Worm (Caenorhabditis elegans) whole organism, late embryonic: Measurements from ENCODE around the gene magu-1.

Experiments used
- C38D4.7 ChIP-seq: fragments of 200-800 bp; sonication (Bioruptor generic); optimal IDR thresholded peaks from 2 replicates; lab custom pipeline; 2018; ENCODE audit warnings: mild to moderate bottlenecking, missing genetic modification characterization, moderate library complexity, missing compliant biosample characterization
- F13H6.1 ChIP-seq: sonication (generic microtip); optimal IDR thresholded peaks from 2 replicates; lab custom pipeline; 2016; ENCODE audit warnings: missing genetic modification characterization, missing compliant biosample characterization
- K02D7.2 ChIP-seq: sonication (generic microtip); optimal IDR thresholded peaks from 2 replicates; lab custom pipeline; 2017; ENCODE audit warnings: mild to moderate bottlenecking, missing genetic modification characterization, missing compliant biosample characterization
- K09A11.1 ChIP-seq: sonication (generic microtip); optimal IDR thresholded peaks from 2 replicates; lab custom pipeline; 2017; ENCODE audit warnings: antibody characterized with exemption, mild to moderate bottlenecking, missing genetic modification characterization, missing compliant biosample characterization; ENCODE audit not compliant: insufficient read depth
- T23F11.4 ChIP-seq: fragments of 200-800 bp; sonication (Bioruptor generic); optimal IDR thresholded peaks from 2 replicates; lab custom pipeline; 2018; ENCODE audit warnings: mild to moderate bottlenecking, missing genetic modification characterization, missing compliant biosample characterization
- ama-1 ChIP-seq: fragments of 150-350 bp; optimal IDR thresholded peaks from 2 replicates; lab custom pipeline; 2014
- ceh-14 ChIP-seq: sonication (generic microtip); optimal IDR thresholded peaks from 2 replicates; lab custom pipeline; 2016; ENCODE audit warnings: missing genotype, missing genetic modification characterization, missing compliant biosample characterization
- ceh-18 ChIP-seq: sonication (generic microtip); optimal IDR thresholded peaks from 2 replicates; lab custom pipeline; 2016; ENCODE audit warnings: missing genetic modification characterization, missing compliant biosample characterization
- ceh-2 ChIP-seq: sonication (generic microtip); optimal IDR thresholded peaks from 2 replicates; lab custom pipeline; 2016; ENCODE audit warnings: missing genotype, missing genetic modification characterization, missing compliant biosample characterization
- ceh-31 ChIP-seq: sonication (generic microtip); optimal IDR thresholded peaks from 2 replicates; lab custom pipeline; 2016; ENCODE audit warnings: missing genetic modification characterization, missing compliant biosample characterization
- ceh-34 ChIP-seq: sonication (generic microtip); optimal IDR thresholded peaks from 2 replicates; lab custom pipeline; 2016; ENCODE audit warnings: mild to moderate bottlenecking, missing genetic modification characterization, missing compliant biosample characterization
- dve-1 ChIP-seq: sonication (generic microtip); optimal IDR thresholded peaks from 2 replicates; lab custom pipeline; 2017; ENCODE audit warnings: antibody characterized with exemption, mild to moderate bottlenecking, missing genetic modification characterization, missing compliant biosample characterization
- elt-2 ChIP-seq: sonication (generic microtip); optimal IDR thresholded peaks from 2 replicates; lab custom pipeline; 2016; ENCODE audit warnings: missing genetic modification reagents, missing genetic modification characterization, missing compliant biosample characterization
- elt-4 ChIP-seq: sonication (generic microtip); optimal IDR thresholded peaks from 2 replicates; lab custom pipeline; 2016; ENCODE audit warnings: missing genetic modification characterization, missing compliant biosample characterization
- ets-4 ChIP-seq: sonication (generic microtip); optimal IDR thresholded peaks from 2 replicates; lab custom pipeline; 2016; ENCODE audit warnings: missing genetic modification characterization, missing compliant biosample characterization
- eyg-1 ChIP-seq: sonication (generic microtip); optimal IDR thresholded peaks from 2 replicates; lab custom pipeline; 2016; ENCODE audit warnings: missing genotype, missing genetic modification characterization, missing compliant biosample characterization
- fkh-6 ChIP-seq: sonication (generic microtip); optimal IDR thresholded peaks from 2 replicates; lab custom pipeline; 2016; ENCODE audit warnings: missing genetic modification characterization, missing compliant biosample characterization
- gmeb-2 ChIP-seq: sonication (generic microtip); optimal IDR thresholded peaks from 2 replicates; lab custom pipeline; 2016; ENCODE audit warnings: missing genetic modification characterization, inconsistent platforms, missing compliant biosample characterization
- hlh-30 ChIP-seq: sonication (generic microtip); optimal IDR thresholded peaks from 2 replicates; lab custom pipeline; 2017; ENCODE audit warnings: antibody characterized with exemption, missing genetic modification characterization, missing compliant biosample characterization; ENCODE audit not compliant: insufficient read depth
- hlh-6 ChIP-seq: sonication (generic microtip); optimal IDR thresholded peaks from 2 replicates; lab custom pipeline; 2016; ENCODE audit warnings: missing genotype, missing genetic modification characterization, missing compliant biosample characterization
- lim-6 ChIP-seq: sonication (generic microtip); optimal IDR thresholded peaks from 2 replicates; lab custom pipeline; 2016; ENCODE audit warnings: missing genetic modification characterization, missing compliant biosample characterization
- lin-11 ChIP-seq: fragments of 200-800 bp; sonication (Bioruptor generic); optimal IDR thresholded peaks from 2 replicates; lab custom pipeline; 2018; ENCODE audit warnings: mild to moderate bottlenecking, missing genetic modification characterization, missing compliant biosample characterization
- madf-2 ChIP-seq: sonication (generic microtip); optimal IDR thresholded peaks from 2 replicates; lab custom pipeline; 2017; ENCODE audit warnings: missing genetic modification characterization, missing compliant biosample characterization
- nfya-1 ChIP-seq: sonication (generic microtip); optimal IDR thresholded peaks from 2 replicates; lab custom pipeline; 2017; ENCODE audit warnings: missing genetic modification characterization, mild to moderate bottlenecking, missing compliant biosample characterization, antibody characterized with exemption, moderate library complexity
- odd-2 ChIP-seq: sonication (generic microtip); optimal IDR thresholded peaks from 2 replicates; lab custom pipeline; 2017; ENCODE audit warnings: antibody characterized with exemption, mild to moderate bottlenecking, missing genetic modification characterization, missing compliant biosample characterization
- pag-3 ChIP-seq: sonication (generic microtip); optimal IDR thresholded peaks from 2 replicates; lab custom pipeline; 2016; ENCODE audit warnings: missing compliant biosample characterization, missing genetic modification characterization, borderline replicate concordance
- pat-9 ChIP-seq: fragments of 200-800 bp; sonication (Bioruptor generic); optimal IDR thresholded peaks from 2 replicates; lab custom pipeline; 2018; ENCODE audit warnings: mild to moderate bottlenecking, missing genetic modification characterization, moderate library complexity, missing compliant biosample characterization
- pha-2 ChIP-seq: sonication (generic microtip); optimal IDR thresholded peaks from 2 replicates; lab custom pipeline; 2017; ENCODE audit warnings: mild to moderate bottlenecking, missing genetic modification characterization, missing compliant biosample characterization
- pqm-1 ChIP-seq: sonication (generic microtip); optimal IDR thresholded peaks from 2 replicates; lab custom pipeline; 2016; ENCODE audit warnings: missing genetic modification characterization, missing compliant biosample characterization
- pros-1 ChIP-seq: fragments of 150-350 bp; optimal IDR thresholded peaks from 2 replicates; lab custom pipeline; 2014; ENCODE audit warnings: missing biosample characterization, missing genetic modification reagents, missing genetic modification characterization
- ref-2 ChIP-seq: sonication (generic microtip); optimal IDR thresholded peaks from 2 replicates; lab custom pipeline; 2016; ENCODE audit warnings: missing genetic modification characterization, missing compliant biosample characterization
- sox-2 ChIP-seq: fragments of 200-800 bp; sonication (Bioruptor generic); IDR thresholded peaks from 2 replicates; pipeline ENCODE4 v1.3.6; 2022; ENCODE audit warnings: missing genetic modification reagents, missing genetic modification characterization, missing compliant biosample characterization
- sox-4 ChIP-seq: sonication (generic microtip); optimal IDR thresholded peaks from 2 replicates; lab custom pipeline; 2017; ENCODE audit warnings: mild to moderate bottlenecking, missing genetic modification characterization, inconsistent platforms, missing compliant biosample characterization
- tbx-2 ChIP-seq: sonication (generic microtip); optimal IDR thresholded peaks from 2 replicates; lab custom pipeline; 2016; ENCODE audit warnings: missing genetic modification characterization, missing compliant biosample characterization
- unc-42 ChIP-seq: sonication (generic microtip); optimal IDR thresholded peaks from 2 replicates; lab custom pipeline; 2016; ENCODE audit warnings: missing genotype, missing genetic modification characterization, missing compliant biosample characterization
- unc-55 ChIP-seq: sonication (generic microtip); optimal IDR thresholded peaks from 2 replicates; lab custom pipeline; 2017; ENCODE audit warnings: missing biosample characterization, missing genetic modification reagents, missing genetic modification characterization

Gene magu-1

DNA sequence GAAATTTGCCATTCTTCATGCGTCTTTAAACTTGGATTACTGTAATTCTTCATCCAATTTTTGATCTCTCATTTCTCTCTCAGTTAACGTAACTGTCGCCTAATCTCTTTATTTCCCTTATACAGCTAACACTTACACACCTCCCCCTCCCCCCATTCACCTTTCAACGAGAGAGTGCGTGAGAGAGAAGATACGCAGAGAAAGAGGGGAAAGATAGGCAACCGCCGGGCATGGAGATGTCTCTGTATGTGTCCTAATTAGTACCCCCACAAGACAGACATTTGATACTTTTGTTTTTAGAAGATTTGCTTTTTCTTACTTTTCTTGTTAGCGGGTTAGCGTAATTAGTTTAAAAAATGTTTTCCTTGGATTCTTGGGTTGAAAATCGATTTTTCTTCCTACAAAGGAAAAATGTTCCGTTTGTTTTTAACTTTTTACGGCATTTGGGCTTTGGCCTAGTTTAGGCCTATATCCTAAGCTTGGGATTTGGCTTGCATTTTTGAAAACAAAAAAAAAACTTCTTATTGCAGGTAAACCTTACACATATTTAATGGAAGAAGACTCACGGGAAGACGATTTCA lies 37.1 kb downstream of the magu-1 start, which contains the start of gene affl-2:
Gene affl-2, plus strand, starts transcription at position 531 of the 581 bp plus-strand sequence.
- TF ChIP-seq tbx-2, result peak; percentile 41
- TF ChIP-seq ama-1 (lab: Kevin White, UChicago), result no peak
- peak; percentile 5 for TF ChIP-seq ceh-34 (tag; lab: Kevin White, UChicago)
- TF ChIP-seq C38D4.7 (GFP tag; lab: Kevin White, UChicago), result no peak
- peak; percentile 46 for TF ChIP-seq sox-2
- no peak for TF ChIP-seq odd-2 (tag; lab: Kevin White, UChicago)
- no peak for TF ChIP-seq ets-4 (tag; lab: Kevin White, UChicago)
- TF ChIP-seq pag-3 (tag; lab: Kevin White, UChicago), result no peak
- peak; percentile 27 for TF ChIP-seq ref-2 (tag; lab: Kevin White, UChicago)
- no peak for TF ChIP-seq gmeb-2 (tag; lab: Kevin White, UChicago)
- no peak for TF ChIP-seq pros-1 (tag; lab: Kevin White, UChicago)
- peak; percentile 30 for TF ChIP-seq nfya-1 (tag; lab: Kevin White, UChicago)
- TF ChIP-seq ceh-31 (tag; lab: Kevin White, UChicago), result peak; percentile 23
- no peak for TF ChIP-seq hlh-6 (tag; lab: Kevin White, UChicago)

DNA sequence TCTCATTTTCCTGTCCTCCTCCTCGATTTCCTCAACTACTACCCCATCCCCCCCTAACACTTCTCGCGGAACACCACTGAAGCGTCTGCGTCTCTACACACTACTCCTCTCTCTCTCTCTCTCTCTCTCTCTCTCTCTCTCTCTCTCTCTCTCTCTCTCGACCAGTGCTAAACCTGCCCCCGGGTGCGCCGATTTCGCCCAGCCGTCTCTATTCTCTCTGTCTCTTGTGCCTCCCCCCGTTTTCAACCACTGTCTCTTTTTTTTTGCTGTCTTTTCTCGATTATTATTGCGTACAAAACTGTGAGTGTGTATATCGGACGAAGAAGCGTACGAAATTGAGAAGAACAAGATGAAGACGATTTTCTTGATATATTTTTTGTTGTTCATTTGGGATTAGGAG lies 38.5 kb downstream of the magu-1 start:
- TF ChIP-seq pat-9 (tag; lab: Kevin White, UChicago) (no peak), pros-1 (tag; lab: Kevin White, UChicago) (peak; percentile 54), ceh-14 (tag; lab: Kevin White, UChicago) (peak; percentile 20), hlh-6 (tag; lab: Kevin White, UChicago) (no peak), K02D7.2 (tag; lab: Kevin White, UChicago) (no peak), sox-4 (tag; lab: Kevin White, UChicago) (no peak), dve-1 (tag; lab: Kevin White, UChicago) (peak; percentile 52), F13H6.1 (tag; lab: Kevin White, UChicago) (no peak), unc-42 (peak; percentile 19), ceh-2 (tag; lab: Kevin White, UChicago) (peak; percentile 33), ceh-31 (tag; lab: Kevin White, UChicago) (peak; percentile 26), eyg-1 (tag; lab: Kevin White, UChicago) (no peak), ceh-34 (tag; lab: Kevin White, UChicago) (peak; percentile 42), fkh-6 (no peak), ceh-18 (tag; lab: Kevin White, UChicago) (peak; percentile 68), madf-2 (tag; lab: Kevin White, UChicago) (peak; percentile 29), hlh-30 (peak; percentile 50), ref-2 (tag; lab: Kevin White, UChicago) (peak; percentile 55), tbx-2 (peak; percentile 50), unc-55 (GFP tag; lab: Kevin White, UChicago) (peak; percentile 66), nfya-1 (tag; lab: Kevin White, UChicago) (peak; percentile 71), K09A11.1 (tag; lab: Kevin White, UChicago) (peak; percentile 9), pha-2 (tag; lab: Kevin White, UChicago) (no peak), pqm-1 (tag; lab: Kevin White, UChicago) (no peak), elt-2 (tag; lab: Kevin White, UChicago) (no peak)
- TF ChIP-seq, all 69 proteins: peak for 15

DNA sequence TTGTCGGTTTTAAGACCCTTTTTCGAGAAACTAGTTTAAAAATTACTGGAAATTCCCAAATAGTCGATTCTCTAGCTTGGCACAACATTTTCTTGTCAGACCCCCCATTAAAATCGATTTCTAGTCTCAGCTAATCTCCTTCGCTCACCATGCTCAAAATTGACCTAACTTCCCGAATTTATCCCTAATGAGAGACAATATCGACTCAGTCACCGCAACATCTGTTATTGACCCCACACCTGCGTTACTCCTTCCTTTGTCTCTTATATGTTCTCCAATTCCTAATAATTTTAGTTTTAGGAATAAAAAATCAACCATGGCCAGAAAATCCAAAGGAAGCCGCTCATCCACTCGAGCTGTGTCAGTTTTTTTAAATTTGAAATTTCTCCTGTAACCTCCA lies 42.5 kb downstream of the magu-1 start, which contains the start of gene cec-8:
Gene cec-8, plus strand, starts transcription at position 301 of the 400 bp plus-strand sequence.
- TF ChIP-seq pha-2 (tag; lab: Kevin White, UChicago) (no peak), ceh-2 (tag; lab: Kevin White, UChicago) (no peak), T23F11.4 (GFP tag; lab: Kevin White, UChicago) (no peak), elt-4 (tag; lab: Kevin White, UChicago) (no peak), gmeb-2 (tag; lab: Kevin White, UChicago) (no peak), sox-2 (no peak), nfya-1 (tag; lab: Kevin White, UChicago) (no peak), lin-11 (tag; lab: Kevin White, UChicago) (no peak), lim-6 (tag; lab: Kevin White, UChicago) (no peak)
